Fruit fly (Drosophila melanogaster) whole organism, embryonic: ENCODE results near the gene CG15528.

Experiments used
- Asciz ChIP-seq: fragments of 200-800 bp; sonication (Bioruptor generic); optimal IDR thresholded peaks from 2 replicates; lab custom pipeline; 2017; ENCODE audit warnings: missing biosample characterization, mild to moderate bottlenecking, missing genetic modification characterization, missing genetic modification reagents
- B-H1 ChIP-seq: fragments of 200-800 bp; sonication (Bioruptor generic); IDR thresholded peaks from 3 replicates; pipeline ENCODE4 v1.3.6; 2022; ENCODE audit warnings: missing biosample characterization, missing genetic modification characterization
- BEAF-32 ChIP-seq: fragments of 200-800 bp; sonication (Bioruptor generic); optimal IDR thresholded peaks from 3 replicates; lab custom pipeline; 2017; ENCODE audit warnings: missing biosample characterization, missing genetic modification characterization, mild to moderate bottlenecking, moderate library complexity, missing genetic modification reagents
- BtbVII ChIP-seq: fragments of 200-800 bp; sonication (Bioruptor generic); optimal IDR thresholded peaks from 3 replicates; lab custom pipeline; 2017; ENCODE audit warnings: missing biosample characterization, mild to moderate bottlenecking, missing genetic modification characterization
- Bteb2 ChIP-seq: fragments of 200-800 bp; sonication (Bioruptor generic); optimal IDR thresholded peaks from 2 replicates; lab custom pipeline; 2016; ENCODE audit warnings: missing biosample characterization, missing genetic modification characterization
- CG11093 ChIP-seq: fragments of 200-800 bp; sonication (Bioruptor generic); IDR thresholded peaks from 3 replicates; pipeline ENCODE4 v1.3.6; 2022; ENCODE audit warnings: missing biosample characterization, missing genetic modification characterization
- CG11560 ChIP-seq: fragments of 200-800 bp; sonication (Bioruptor generic); IDR thresholded peaks from 3 replicates; pipeline ENCODE4 v1.3.6; 2022; ENCODE audit warnings: missing biosample characterization, missing genetic modification characterization
- CG11696 ChIP-seq: fragments of 200-800 bp; sonication (Bioruptor generic); IDR thresholded peaks from 2 replicates; pipeline ENCODE4 v1.3.6; 2022; ENCODE audit warnings: missing biosample characterization, missing genetic modification characterization
- CG12071 ChIP-seq: fragments of 200-800 bp; sonication (Bioruptor generic); optimal IDR thresholded peaks from 3 replicates; lab custom pipeline; 2018; ENCODE audit warnings: missing biosample characterization, mild to moderate bottlenecking, missing genetic modification characterization
- CG12155 ChIP-seq: fragments of 200-800 bp; sonication (Bioruptor generic); optimal IDR thresholded peaks from 3 replicates; lab custom pipeline; 2016; ENCODE audit warnings: missing biosample characterization, missing genetic modification characterization
- CG14710 ChIP-seq: fragments of 200-800 bp; sonication (Bioruptor generic); optimal IDR thresholded peaks from 3 replicates; lab custom pipeline; 2019; ENCODE audit warnings: missing biosample characterization, mild to moderate bottlenecking, missing genetic modification characterization, moderate library complexity
- CG1603 ChIP-seq: fragments of 200-800 bp; sonication (Bioruptor generic); optimal IDR thresholded peaks from 2 replicates; lab custom pipeline; 2019; ENCODE audit warnings: missing biosample characterization, mild to moderate bottlenecking, missing genetic modification characterization, moderate library complexity
- CG16779 ChIP-seq: fragments of 200-800 bp; sonication (Bioruptor generic); IDR thresholded peaks from 2 replicates; pipeline ENCODE4 v1.3.6; 2022; ENCODE audit warnings: missing biosample characterization, missing genetic modification characterization
- CG18599 ChIP-seq: fragments of 200-800 bp; sonication (Bioruptor generic); optimal IDR thresholded peaks from 3 replicates; lab custom pipeline; 2017; ENCODE audit warnings: missing biosample characterization, missing genetic modification characterization, mild to moderate bottlenecking, moderate library complexity, missing genetic modification reagents
- CG2116 ChIP-seq: fragments of 200-800 bp; sonication (Bioruptor generic); optimal IDR thresholded peaks from 3 replicates; lab custom pipeline; 2018; ENCODE audit warnings: missing biosample characterization, mild to moderate bottlenecking, missing genetic modification characterization
- CG2129 ChIP-seq: fragments of 200-800 bp; sonication (Bioruptor generic); IDR thresholded peaks from 2 replicates; pipeline ENCODE4 v1.3.6; 2022; ENCODE audit warnings: missing biosample characterization, missing genetic modification characterization; ENCODE audit not compliant: partially characterized antibody
- CG30431 ChIP-seq: fragments of 200-800 bp; sonication (Bioruptor generic); optimal IDR thresholded peaks from 2 replicates; lab custom pipeline; 2017; ENCODE audit warnings: missing biosample characterization, missing genetic modification characterization
- CG33557 ChIP-seq: fragments of 200-800 bp; sonication (Bioruptor generic); optimal IDR thresholded peaks from 2 replicates; lab custom pipeline; 2019; ENCODE audit warnings: missing biosample characterization, mild to moderate bottlenecking, missing genetic modification characterization, moderate library complexity
- CG42726 ChIP-seq: fragments of 200-800 bp; sonication (Bioruptor generic); IDR thresholded peaks from 2 replicates; pipeline ENCODE4 v1.3.6; 2022; ENCODE audit warnings: missing biosample characterization, missing genetic modification characterization; ENCODE audit not compliant: partially characterized antibody
- CG4404 ChIP-seq: fragments of 200-800 bp; sonication (Bioruptor generic); IDR thresholded peaks from 2 replicates; pipeline ENCODE4 v1.3.6; 2022; ENCODE audit warnings: missing biosample characterization, missing genetic modification characterization
- CG6254 ChIP-seq: fragments of 200-800 bp; sonication (Bioruptor generic); optimal IDR thresholded peaks from 3 replicates; lab custom pipeline; 2017; ENCODE audit warnings: mild to moderate bottlenecking, missing biosample characterization, missing genetic modification reagents, missing genetic modification characterization
- CG6272 ChIP-seq: fragments of 200-800 bp; sonication (Bioruptor generic); IDR thresholded peaks from 2 replicates; pipeline ENCODE4 v1.3.6; 2022; ENCODE audit warnings: missing biosample characterization, missing genetic modification characterization
- CG7556 ChIP-seq: fragments of 200-800 bp; sonication (Bioruptor generic); optimal IDR thresholded peaks from 2 replicates; lab custom pipeline; 2017; ENCODE audit warnings: missing biosample characterization, mild to moderate bottlenecking, missing genetic modification characterization
- CrebB ChIP-seq: fragments of 200-800 bp; sonication (Bioruptor generic); optimal IDR thresholded peaks from 3 replicates; lab custom pipeline; 2018; ENCODE audit warnings: missing biosample characterization, mild to moderate bottlenecking, missing genetic modification characterization
- Hr78 ChIP-seq, 2 experiments: fragments of 200-800 bp in 1 of 2; fragments of >200 bp in 1 of 2; sonication (Bioruptor generic) in 1 of 2; optimal IDR thresholded peaks; 2 replicates each; lab custom pipeline; 2017 to 2019; ENCODE audit warnings: missing biosample characterization in 2 of 2, missing genetic modification characterization in 2 of 2, mild to moderate bottlenecking in 1 of 2, moderate library complexity in 1 of 2
- Lpt ChIP-seq: fragments of >200 bp; optimal IDR thresholded peaks from 2 replicates; lab custom pipeline; 2018; ENCODE audit warnings: missing biosample characterization, missing genetic modification characterization
- Meics ChIP-seq: fragments of 200-800 bp; sonication (Bioruptor generic); optimal IDR thresholded peaks from 2 replicates; lab custom pipeline; 2017; ENCODE audit warnings: missing biosample characterization, mild to moderate bottlenecking, missing genetic modification characterization
- Mes4 ChIP-seq: fragments of 200-800 bp; sonication (Bioruptor generic); optimal IDR thresholded peaks from 2 replicates; lab custom pipeline; 2016; ENCODE audit warnings: missing biosample characterization, missing genetic modification characterization
- Oaz ChIP-seq: fragments of 200-800 bp; sonication (Bioruptor generic); IDR thresholded peaks from 2 replicates; pipeline ENCODE4 v1.3.6; 2022; ENCODE audit warnings: missing biosample characterization, missing genetic modification characterization
- Oli ChIP-seq: fragments of 200-800 bp; sonication (Bioruptor generic); optimal IDR thresholded peaks from 2 replicates; lab custom pipeline; 2018; ENCODE audit warnings: missing biosample characterization, mild to moderate bottlenecking, missing genetic modification characterization, moderate library complexity
- TFAM ChIP-seq: fragments of 200-800 bp; sonication (Bioruptor generic); optimal IDR thresholded peaks from 2 replicates; lab custom pipeline; 2017; ENCODE audit warnings: missing biosample characterization, missing genetic modification characterization, inconsistent platforms
- Vsx1 ChIP-seq: fragments of 200-800 bp; sonication (Bioruptor generic); optimal IDR thresholded peaks from 2 replicates; lab custom pipeline; 2017; ENCODE audit warnings: missing biosample characterization, mild to moderate bottlenecking, missing genetic modification characterization, missing genetic modification reagents
- ash1 ChIP-seq: fragments of 200-800 bp; sonication (Bioruptor generic); optimal IDR thresholded peaks from 2 replicates; lab custom pipeline; 2018; ENCODE audit warnings: missing biosample characterization, mild to moderate bottlenecking, missing genetic modification characterization
- btn ChIP-seq: fragments of 200-800 bp; sonication (Bioruptor generic); optimal IDR thresholded peaks from 2 replicates; lab custom pipeline; 2016; ENCODE audit warnings: missing biosample characterization, missing genetic modification characterization
- cg ChIP-seq: fragments of 200-800 bp; sonication (Bioruptor generic); optimal IDR thresholded peaks from 3 replicates; lab custom pipeline; 2019; ENCODE audit warnings: missing biosample characterization, mild to moderate bottlenecking, missing genetic modification characterization, moderate library complexity
- crp ChIP-seq, 2 experiments: fragments of 200-800 bp; sonication (Bioruptor generic); optimal IDR thresholded peaks; 2 replicates in 1 of 2; 3 replicates in 1 of 2; lab custom pipeline; 2017; ENCODE audit warnings: missing biosample characterization in 2 of 2, missing genetic modification characterization in 2 of 2, mild to moderate bottlenecking in 1 of 2, moderate library complexity in 1 of 2
- dm ChIP-seq: fragments of 200-800 bp; sonication (Bioruptor generic); optimal IDR thresholded peaks from 3 replicates; lab custom pipeline; 2016; ENCODE audit warnings: missing biosample characterization, missing genetic modification characterization
- dmrt11E ChIP-seq: fragments of 200-800 bp; sonication (Bioruptor generic); optimal IDR thresholded peaks from 3 replicates; lab custom pipeline; 2018; ENCODE audit warnings: missing biosample characterization, mild to moderate bottlenecking, missing genetic modification characterization, moderate library complexity
- dysf ChIP-seq: fragments of 200-800 bp; sonication (Bioruptor generic); IDR thresholded peaks from 3 replicates; pipeline ENCODE4 v1.3.6; 2022; ENCODE audit warnings: missing biosample characterization, missing genetic modification characterization
- fru ChIP-seq: fragments of >200 bp; optimal IDR thresholded peaks from 2 replicates; lab custom pipeline; 2017
- grau ChIP-seq: fragments of 200-800 bp; optimal IDR thresholded peaks from 3 replicates; lab custom pipeline; 2019; ENCODE audit warnings: missing biosample characterization, mild to moderate bottlenecking, missing genetic modification characterization, moderate library complexity
- hkb ChIP-seq, 2 experiments: fragments of 200-800 bp in 1 of 2; fragments of >200 bp in 1 of 2; sonication (Bioruptor generic) in 1 of 2; IDR thresholded peaks in 1 of 2; optimal IDR thresholded peaks in 1 of 2; 2 replicates each; pipeline versions ENCODE4 v1.3.6 to Lab custom; 2017 to 2022; ENCODE audit warnings: missing biosample characterization in 1 of 2, missing genetic modification characterization in 1 of 2
- pan ChIP-seq, 4 experiments: fragments of >200 bp in 3 of 4; fragments of 200-800 bp in 1 of 4; sonication (Bioruptor generic) in 1 of 4; optimal IDR thresholded peaks in 3 of 4; IDR thresholded peaks in 1 of 4; 2 replicates each; pipeline versions ENCODE4 v1.3.6 to Lab custom; 2017 to 2022; ENCODE audit warnings: missing biosample characterization in 2 of 4, missing genetic modification characterization in 2 of 4, mixed read lengths in 1 of 4
- sima ChIP-seq: fragments of 200-800 bp; sonication (Bioruptor generic); optimal IDR thresholded peaks from 2 replicates; lab custom pipeline; 2016; ENCODE audit warnings: missing biosample characterization, missing genetic modification characterization
- sr ChIP-seq: fragments of 200-800 bp; sonication (Bioruptor generic); IDR thresholded peaks from 3 replicates; pipeline ENCODE4 v1.3.6; 2022; ENCODE audit warnings: missing biosample characterization, missing genetic modification characterization
- tna ChIP-seq: fragments of 200-800 bp; sonication (Bioruptor generic); IDR thresholded peaks from 2 replicates; pipeline ENCODE4 v1.3.6; 2022; ENCODE audit warnings: missing biosample characterization, missing genetic modification characterization; ENCODE audit not compliant: partially characterized antibody
- ttk ChIP-seq: fragments of 200-800 bp; sonication (Bioruptor generic); IDR thresholded peaks from 2 replicates; pipeline ENCODE4 v2.1.2; 2022; ENCODE audit warnings: missing biosample characterization, missing genetic modification characterization
- vnd ChIP-seq: fragments of 200-800 bp; sonication (Bioruptor generic); IDR thresholded peaks from 3 replicates; pipeline ENCODE4 v1.3.6; 2022; ENCODE audit warnings: missing biosample characterization, missing genetic modification characterization; ENCODE audit not compliant: partially characterized antibody
- zf30C ChIP-seq: fragments of 200-800 bp; sonication (Bioruptor generic); optimal IDR thresholded peaks from 3 replicates; lab custom pipeline; 2018; ENCODE audit warnings: missing biosample characterization, mild to moderate bottlenecking, missing genetic modification characterization

CG15528 gene

DNA sequence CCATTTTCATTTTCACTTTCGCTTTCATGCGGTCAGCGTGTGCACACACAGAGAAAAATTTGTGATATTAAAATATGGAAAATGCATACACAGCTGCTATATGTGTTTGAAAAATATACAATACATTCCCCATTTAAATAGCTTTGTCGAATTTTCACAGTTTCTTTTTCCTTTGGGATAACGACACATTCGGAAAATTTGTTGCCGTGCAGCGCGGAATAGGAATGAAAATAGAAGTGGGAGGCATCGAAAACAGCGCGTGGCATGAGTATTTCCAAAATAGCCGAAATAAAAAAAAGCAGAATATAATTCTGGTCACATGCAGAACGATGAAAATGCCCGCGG, 40.8 kb upstream of the CG15528 start (continued):
- TF ChIP-seq CG4404 (GFP tag; lab: Robert Waterston, UW) (peak; percentile 63), BEAF-32 (GFP tag; lab: Kevin White, UChicago) (no peak), CG18599 (GFP tag; lab: Kevin White, UChicago) (peak; percentile 93), ttk (GFP tag; lab: Robert Waterston, UW) (peak; percentile 86), cg (GFP tag; lab: Kevin White, UChicago) (no peak), dysf (GFP tag; lab: Robert Waterston, UW) (peak; percentile 91), zf30C (peak; percentile 69), CG12155 (GFP tag; lab: Kevin White, UChicago) (peak; percentile 83), CG42726 (GFP tag; lab: Robert Waterston, UW) (no peak), tna (no peak), dmrt11E (peak; percentile 41), B-H1 (GFP tag; lab: Robert Waterston, UW) (peak; percentile 67; the same call in 2 of the 3 replicates), fru (lab: Kevin White, UChicago) (no peak), CG30431 (GFP tag; lab: Kevin White, UChicago) (peak; percentile 71), dm (GFP tag; lab: Kevin White, UChicago) (peak; percentile 79), pan (optimal IDR thresholded peaks at IDR 0.05; lab: Kevin White, UChicago) (no peak), pan (GFP tag; optimal IDR thresholded peaks at IDR 0.05 in 1 of 2, IDR thresholded peaks at IDR 0.05 in 1 of 2) (peak in 1 of 2 experiments; percentile 86), grau (tag; lab: Kevin White, UChicago) (peak; percentile 86), sr (peak; percentile 55; the same call in 1 of the 3 replicates), sima (GFP tag; lab: Kevin White, UChicago) (peak; percentile 80), CG14710 (tag; lab: Kevin White, UChicago) (peak; percentile 66), BtbVII (peak; percentile 74), CG7556 (GFP tag; lab: Kevin White, UChicago) (peak; percentile 83), CG1603 (tag; lab: Kevin White, UChicago) (peak; percentile 82), Hr78 (GFP tag; optimal IDR thresholded peaks at IDR 0.05; lab: Kevin White, UChicago) (peak in 1 of 2 experiments; percentile 45), CG11696 (peak; percentile 51), CG6272 (GFP tag; lab: Robert Waterston, UW) (peak; percentile 74), crp (GFP tag; optimal IDR thresholded peaks at IDR 0.05; lab: Kevin White, UChicago) (peak in 1 of 2 experiments; percentile 44), Oaz (GFP tag; lab: Robert Waterston, UW) (peak; percentile 73), Mes4 (GFP tag; lab: Kevin White, UChicago) (peak; percentile 74), TFAM (peak; percentile 9), btn (GFP tag; lab: Kevin White, UChicago) (peak; percentile 74), Vsx1 (peak; percentile 54), CrebB (tag; lab: Kevin White, UChicago) (peak; percentile 74), Meics (GFP tag; lab: Kevin White, UChicago) (peak; percentile 89), hkb (optimal IDR thresholded peaks at IDR 0.05; lab: Kevin White, UChicago) (no peak), hkb (GFP tag; IDR thresholded peaks at IDR 0.05; lab: Robert Waterston, UW) (peak; percentile 92), ash1 (no peak), Bteb2 (GFP tag; lab: Kevin White, UChicago) (peak; percentile 77), CG6254 (GFP tag; lab: Kevin White, UChicago) (peak; percentile 75), Oli (tag; lab: Kevin White, UChicago) (peak; percentile 81), CG12071 (GFP tag; lab: Kevin White, UChicago) (peak; percentile 84), Lpt (GFP tag; lab: Kevin White, UChicago) (no peak), Asciz (GFP tag; lab: Kevin White, UChicago) (peak; percentile 74), CG11560 (tag; lab: Robert Waterston, UW) (peak; percentile 73; the same call in 2 of the 3 replicates), CG2129 (GFP tag; lab: Robert Waterston, UW) (no peak), CG33557 (peak; percentile 38), vnd (GFP tag; lab: Robert Waterston, UW) (no peak), CG16779 (GFP tag; lab: Robert Waterston, UW) (peak; percentile 80), CG11093 (GFP tag; lab: Robert Waterston, UW) (peak; percentile 77), CG2116 (GFP tag; lab: Kevin White, UChicago) (peak; percentile 37)
